Worm (Caenorhabditis elegans) whole organism, L4 larva: ENCODE data around the gene Y39A1A.27.

Experiments used
- T26A8.4 ChIP-seq: fragments of 200-800 bp; sonication (Bioruptor generic); IDR thresholded peaks from 2 replicates; pipeline ENCODE4 v1.3.6; 2022; ENCODE audit warnings: missing genetic modification characterization, missing compliant biosample characterization
- Y75B8A.6 ChIP-seq: fragments of 200-800 bp; sonication (Bioruptor generic); IDR thresholded peaks from 2 replicates; pipeline ENCODE4 v1.3.6; 2022; ENCODE audit warnings: missing genetic modification reagents, missing genetic modification characterization, missing compliant biosample characterization
- ceh-28 ChIP-seq: fragments of 150-350 bp; optimal IDR thresholded peaks from 2 replicates; lab custom pipeline; 2014; ENCODE audit warnings: missing biosample characterization, missing genetic modification reagents, missing genetic modification characterization
- ceh-82 ChIP-seq: sonication (generic microtip); optimal IDR thresholded peaks from 2 replicates; lab custom pipeline; 2017; ENCODE audit warnings: missing biosample characterization, missing genetic modification characterization
- ces-1 ChIP-seq: fragments of 150-350 bp; sonication (generic microtip); optimal IDR thresholded peaks from 4 replicates; lab custom pipeline; 2014; ENCODE audit warnings: missing biosample characterization, missing genetic modification reagents, missing genetic modification characterization
- daf-12 ChIP-seq: fragments of 150-350 bp; optimal IDR thresholded peaks from 2 replicates; lab custom pipeline; 2014; ENCODE audit warnings: missing biosample characterization, missing genetic modification reagents, missing genetic modification characterization
- daf-16 ChIP-seq, 3 experiments: sonication (generic microtip); optimal IDR thresholded peaks; 2 replicates each; lab custom pipeline; 2016 to 2017; ENCODE audit warnings: missing genetic modification characterization in 3 of 3, missing genetic modification reagents in 3 of 3, mild to moderate bottlenecking in 2 of 3, missing compliant biosample characterization in 2 of 3, missing biosample characterization in 1 of 3, moderate library complexity in 1 of 3
- egl-27 ChIP-seq: sonication (generic microtip); optimal IDR thresholded peaks from 3 replicates; lab custom pipeline; 2017; ENCODE audit warnings: missing biosample characterization, missing genetic modification reagents, missing genetic modification characterization
- lin-29 ChIP-seq: fragments of 200-800 bp; sonication (Bioruptor generic); IDR thresholded peaks from 2 replicates; pipeline ENCODE4 v1.3.6; 2022; ENCODE audit warnings: missing genetic modification reagents, missing genetic modification characterization, missing compliant biosample characterization
- mdl-1 ChIP-seq, 2 experiments: fragments of 150-350 bp in 1 of 2; sonication (generic microtip) in 1 of 2; optimal IDR thresholded peaks; 2 replicates each; lab custom pipeline; 2014 to 2017; ENCODE audit warnings: missing biosample characterization in 2 of 2, missing genetic modification characterization in 2 of 2
- nhr-237 ChIP-seq: sonication (generic microtip); optimal IDR thresholded peaks from 2 replicates; lab custom pipeline; 2017; ENCODE audit warnings: missing biosample characterization, missing genetic modification characterization
- nhr-28 ChIP-seq: fragments of 150-350 bp; optimal IDR thresholded peaks from 2 replicates; lab custom pipeline; 2014; ENCODE audit warnings: missing biosample characterization, missing genetic modification characterization
- nhr-76 ChIP-seq: fragments of 150-350 bp; optimal IDR thresholded peaks from 2 replicates; lab custom pipeline; 2014; ENCODE audit warnings: missing biosample characterization, missing genetic modification characterization
- ztf-11 ChIP-seq: fragments of 150-350 bp; optimal IDR thresholded peaks from 2 replicates; lab custom pipeline; 2014; ENCODE audit warnings: missing biosample characterization, missing genetic modification characterization

ce11 chrIII:10638339-10639021 lies at the start of gene Y39A1A.27:
- no peak for TF ChIP-seq Y75B8A.6 (GFP tag; lab: Robert Waterston, UW)
- no peak for TF ChIP-seq ces-1
- TF ChIP-seq daf-12 (tag; lab: Kevin White, UChicago) = no peak
- TF ChIP-seq lin-29 (GFP tag; lab: Robert Waterston, UW) = no peak
- TF ChIP-seq daf-16 (GFP tag; optimal IDR thresholded peaks at IDR 0.05; lab: Kevin White, UChicago) = no peak
- no peak for TF ChIP-seq daf-16 (tag; optimal IDR thresholded peaks at IDR 0.05; lab: Kevin White, UChicago)
- TF ChIP-seq ztf-11 (tag; lab: Kevin White, UChicago) = no peak
- TF ChIP-seq nhr-76 (tag; lab: Kevin White, UChicago) = no peak
- TF ChIP-seq T26A8.4 (GFP tag; lab: Robert Waterston, UW) = no peak
- TF ChIP-seq nhr-237 (tag; lab: Kevin White, UChicago) = no peak
- no peak for TF ChIP-seq egl-27 (tag; lab: Kevin White, UChicago)
- TF ChIP-seq ceh-28 (tag; lab: Kevin White, UChicago) = no peak
- no peak for TF ChIP-seq nhr-28 (tag; lab: Kevin White, UChicago)
- no peak for TF ChIP-seq mdl-1 (tag; optimal IDR thresholded peaks at IDR 0.05; lab: Kevin White, UChicago)
- no peak for TF ChIP-seq ceh-82
